Fruit fly (Drosophila melanogaster) whole organism, embryonic: ENCODE measurements around the gene CG9240.

Experiments
- Adf1 ChIP-seq: fragments of 200-800 bp; sonication (Bioruptor generic); IDR thresholded peaks from 2 replicates; pipeline ENCODE4 v1.3.6; 2022; ENCODE audit warnings: missing biosample characterization, missing genetic modification characterization
- BEAF-32 ChIP-seq: fragments of 200-800 bp; sonication (Bioruptor generic); optimal IDR thresholded peaks from 3 replicates; lab custom pipeline; 2017; ENCODE audit warnings: missing biosample characterization, missing genetic modification characterization, mild to moderate bottlenecking, moderate library complexity, missing genetic modification reagents
- CG10147 ChIP-seq: fragments of 200-800 bp; sonication (Bioruptor generic); optimal IDR thresholded peaks from 2 replicates; lab custom pipeline; 2019; ENCODE audit warnings: missing biosample characterization, mild to moderate bottlenecking, missing genetic modification characterization, moderate library complexity
- CG1024 ChIP-seq: fragments of 200-800 bp; sonication (Bioruptor generic); IDR thresholded peaks from 2 replicates; pipeline ENCODE4 v1.3.6; 2022; ENCODE audit warnings: missing biosample characterization, missing genetic modification characterization
- CG10979 ChIP-seq: fragments of 200-800 bp; sonication (Bioruptor generic); optimal IDR thresholded peaks from 2 replicates; lab custom pipeline; 2018; ENCODE audit warnings: missing biosample characterization, mild to moderate bottlenecking, missing genetic modification characterization, moderate library complexity
- CG11247 ChIP-seq: fragments of 200-800 bp; sonication (Bioruptor generic); IDR thresholded peaks from 2 replicates; pipeline ENCODE4 v1.3.6; 2022; ENCODE audit warnings: missing biosample characterization, missing genetic modification characterization
- CG12236 ChIP-seq: fragments of 200-800 bp; sonication (Bioruptor generic); optimal IDR thresholded peaks from 2 replicates; lab custom pipeline; 2016; ENCODE audit warnings: missing biosample characterization, missing genetic modification characterization
- CG12659 ChIP-seq: fragments of 200-800 bp; sonication (Bioruptor generic); optimal IDR thresholded peaks from 3 replicates; lab custom pipeline; 2017; ENCODE audit warnings: mild to moderate bottlenecking, missing biosample characterization, missing genetic modification reagents, missing genetic modification characterization
- CG12769 ChIP-seq: fragments of 200-800 bp; sonication (Bioruptor generic); optimal IDR thresholded peaks from 2 replicates; lab custom pipeline; 2019; ENCODE audit warnings: missing biosample characterization, mild to moderate bottlenecking, missing genetic modification characterization, moderate library complexity
- CG15479 ChIP-seq: fragments of 200-800 bp; sonication (Bioruptor generic); optimal IDR thresholded peaks from 3 replicates; lab custom pipeline; 2019; ENCODE audit warnings: missing biosample characterization, mild to moderate bottlenecking, missing genetic modification characterization, moderate library complexity
- CG17912 ChIP-seq: fragments of 200-800 bp; sonication (Bioruptor generic); optimal IDR thresholded peaks from 2 replicates; lab custom pipeline; 2018; ENCODE audit warnings: missing biosample characterization, mild to moderate bottlenecking, missing genetic modification characterization
- CG18599 ChIP-seq: fragments of 200-800 bp; sonication (Bioruptor generic); optimal IDR thresholded peaks from 3 replicates; lab custom pipeline; 2017; ENCODE audit warnings: missing biosample characterization, missing genetic modification characterization, mild to moderate bottlenecking, moderate library complexity, missing genetic modification reagents
- CG2199 ChIP-seq: fragments of 200-800 bp; sonication (Bioruptor generic); IDR thresholded peaks from 3 replicates; pipeline ENCODE4 v1.3.6; 2022; ENCODE audit warnings: missing biosample characterization, missing genetic modification characterization
- CG33213 ChIP-seq: fragments of 200-800 bp; sonication (Bioruptor generic); optimal IDR thresholded peaks from 3 replicates; lab custom pipeline; 2016; ENCODE audit warnings: missing biosample characterization, missing genetic modification characterization
- CG3838 ChIP-seq: fragments of 200-800 bp; sonication (Bioruptor generic); optimal IDR thresholded peaks from 3 replicates; lab custom pipeline; 2016; ENCODE audit warnings: missing biosample characterization, missing genetic modification characterization
- CG43689 ChIP-seq: fragments of 200-800 bp; sonication (Bioruptor generic); IDR thresholded peaks from 2 replicates; pipeline ENCODE4 v1.3.6; 2022; ENCODE audit warnings: missing biosample characterization, missing genetic modification characterization
- CG4707 ChIP-seq: fragments of 200-800 bp; sonication (Bioruptor generic); optimal IDR thresholded peaks from 2 replicates; lab custom pipeline; 2018; ENCODE audit warnings: missing biosample characterization, mild to moderate bottlenecking, missing genetic modification characterization, moderate library complexity
- CG6689 ChIP-seq: fragments of 200-800 bp; sonication (Bioruptor generic); IDR thresholded peaks from 2 replicates; pipeline ENCODE4 v1.3.6; 2022; ENCODE audit warnings: missing biosample characterization, missing genetic modification characterization
- CHES-1-like ChIP-seq: fragments of 200-800 bp; sonication (Bioruptor generic); optimal IDR thresholded peaks from 2 replicates; lab custom pipeline; 2016; ENCODE audit warnings: missing biosample characterization, missing genetic modification characterization
- Dad ChIP-seq: fragments of 200-800 bp; sonication (Bioruptor generic); optimal IDR thresholded peaks from 3 replicates; lab custom pipeline; 2016; ENCODE audit warnings: missing biosample characterization, missing genetic modification characterization
- Dip3 ChIP-seq: fragments of 200-800 bp; sonication (Bioruptor generic); optimal IDR thresholded peaks from 3 replicates; lab custom pipeline; 2016; ENCODE audit warnings: missing biosample characterization, missing genetic modification characterization
- Ets65A ChIP-seq: fragments of 200-800 bp; sonication (Bioruptor generic); peaks from one replicate; lab custom pipeline; 2016; ENCODE audit warnings: missing biosample characterization, missing genetic modification characterization
- H2.0 ChIP-seq: fragments of 200-800 bp; sonication (Bioruptor generic); IDR thresholded peaks from 2 replicates; pipeline ENCODE4 v1.3.6; 2022; ENCODE audit warnings: missing biosample characterization, missing genetic modification characterization
- HHEX ChIP-seq: fragments of 200-800 bp; sonication (Bioruptor generic); optimal IDR thresholded peaks from 3 replicates; lab custom pipeline; 2017; ENCODE audit warnings: missing biosample characterization, mild to moderate bottlenecking, missing genetic modification characterization, missing genetic modification reagents
- Hand ChIP-seq: fragments of 200-800 bp; sonication (Bioruptor generic); optimal IDR thresholded peaks from 2 replicates; lab custom pipeline; 2017; ENCODE audit warnings: mild to moderate bottlenecking, missing biosample characterization, missing genetic modification reagents, missing genetic modification characterization
- MESR4 ChIP-seq: fragments of 200-800 bp; sonication (Bioruptor generic); optimal IDR thresholded peaks from 2 replicates; lab custom pipeline; 2018; ENCODE audit warnings: missing biosample characterization, mild to moderate bottlenecking, missing genetic modification characterization, moderate library complexity
- NK7.1 ChIP-seq: fragments of 200-800 bp; sonication (Bioruptor generic); optimal IDR thresholded peaks from 3 replicates; lab custom pipeline; 2016; ENCODE audit warnings: missing biosample characterization, missing genetic modification characterization
- Nf-YC ChIP-seq: fragments of 200-800 bp; optimal IDR thresholded peaks from 3 replicates; lab custom pipeline; 2019; ENCODE audit warnings: missing biosample characterization, mild to moderate bottlenecking, missing genetic modification characterization, moderate library complexity
- Opbp ChIP-seq: fragments of 200-800 bp; sonication (Bioruptor generic); IDR thresholded peaks from 3 replicates; pipeline ENCODE4 v1.3.6; 2022; ENCODE audit warnings: missing biosample characterization, missing genetic modification characterization; ENCODE audit not compliant: partially characterized antibody
- Sry-δ ChIP-seq: fragments of 200-800 bp; sonication (Bioruptor generic); optimal IDR thresholded peaks from 2 replicates; lab custom pipeline; 2016; ENCODE audit warnings: missing biosample characterization, missing genetic modification characterization
- chif ChIP-seq, 2 experiments: fragments of 200-800 bp; sonication (Bioruptor generic); optimal IDR thresholded peaks; 3 replicates each; lab custom pipeline; 2016; ENCODE audit warnings: missing biosample characterization in 2 of 2, missing genetic modification characterization in 2 of 2
- corto ChIP-seq: fragments of 200-800 bp; sonication (Bioruptor generic); optimal IDR thresholded peaks from 2 replicates; lab custom pipeline; 2016; ENCODE audit warnings: missing biosample characterization, mild to moderate bottlenecking, missing genetic modification characterization, moderate library complexity
- ftz-f1 ChIP-seq: fragments of 200-800 bp; sonication (Bioruptor generic); optimal IDR thresholded peaks from 2 replicates; lab custom pipeline; 2016; ENCODE audit warnings: missing biosample characterization, missing genetic modification characterization
- her ChIP-seq: fragments of 200-800 bp; sonication (Bioruptor generic); optimal IDR thresholded peaks from 2 replicates; lab custom pipeline; 2016; ENCODE audit warnings: missing biosample characterization, missing genetic modification characterization
- kay ChIP-seq: fragments of 200-800 bp; sonication (Bioruptor generic); optimal IDR thresholded peaks from 2 replicates; lab custom pipeline; 2016; ENCODE audit warnings: missing biosample characterization, missing genetic modification characterization
- knrl ChIP-seq: fragments of 200-800 bp; sonication (Bioruptor generic); IDR thresholded peaks from 3 replicates; pipeline ENCODE4 v1.3.6; 2022; ENCODE audit warnings: missing biosample characterization, missing genetic modification characterization; ENCODE audit not compliant: partially characterized antibody
- lab ChIP-seq: fragments of 200-800 bp; sonication (Bioruptor generic); optimal IDR thresholded peaks from 3 replicates; lab custom pipeline; 2017; ENCODE audit warnings: missing biosample characterization, missing genetic modification characterization, mild to moderate bottlenecking, moderate library complexity, missing genetic modification reagents
- mam ChIP-seq: fragments of 200-800 bp; sonication (Bioruptor generic); optimal IDR thresholded peaks from 3 replicates; lab custom pipeline; 2016; ENCODE audit warnings: missing biosample characterization, missing genetic modification characterization
- nau ChIP-seq: fragments of 200-800 bp; sonication (Bioruptor generic); optimal IDR thresholded peaks from 3 replicates; lab custom pipeline; 2017; ENCODE audit warnings: missing biosample characterization, mild to moderate bottlenecking, missing genetic modification characterization, missing genetic modification reagents
- nerfin-1 ChIP-seq: fragments of 200-800 bp; sonication (Bioruptor generic); optimal IDR thresholded peaks from 3 replicates; lab custom pipeline; 2019; ENCODE audit warnings: missing biosample characterization, mild to moderate bottlenecking, missing genetic modification characterization, moderate library complexity
- pnt ChIP-seq: fragments of 200-800 bp; sonication (Bioruptor generic); optimal IDR thresholded peaks from 3 replicates; lab custom pipeline; 2016; ENCODE audit warnings: missing biosample characterization, missing genetic modification characterization
- prd ChIP-seq, 3 experiments: fragments of >200 bp in 2 of 3; fragments of 200-800 bp in 1 of 3; sonication (Bioruptor generic) in 1 of 3; optimal IDR thresholded peaks in 2 of 3; IDR thresholded peaks in 1 of 3; 2 replicates in 2 of 3; 3 replicates in 1 of 3; pipeline versions ENCODE4 v1.3.6 to Lab custom; 2017 to 2022; ENCODE audit warnings: missing biosample characterization in 1 of 3, missing genetic modification characterization in 1 of 3
- ranshi ChIP-seq: fragments of 200-800 bp; sonication (Bioruptor generic); IDR thresholded peaks from 2 replicates; pipeline ENCODE4 v1.3.6; 2022; ENCODE audit warnings: missing biosample characterization, missing genetic modification characterization
- row ChIP-seq: fragments of 200-800 bp; sonication (Bioruptor generic); IDR thresholded peaks from 3 replicates; pipeline ENCODE4 v1.3.6; 2022; ENCODE audit warnings: missing biosample characterization, missing genetic modification characterization
- sim ChIP-seq: fragments of 200-800 bp; sonication (Bioruptor generic); IDR thresholded peaks from 2 replicates; pipeline ENCODE4 v1.3.6; 2022; ENCODE audit warnings: missing biosample characterization, missing genetic modification characterization
- sr ChIP-seq: fragments of 200-800 bp; sonication (Bioruptor generic); IDR thresholded peaks from 3 replicates; pipeline ENCODE4 v1.3.6; 2022; ENCODE audit warnings: missing biosample characterization, missing genetic modification characterization
- vnd ChIP-seq: fragments of 200-800 bp; sonication (Bioruptor generic); IDR thresholded peaks from 3 replicates; pipeline ENCODE4 v1.3.6; 2022; ENCODE audit warnings: missing biosample characterization, missing genetic modification characterization; ENCODE audit not compliant: partially characterized antibody
- wor ChIP-seq: fragments of 200-800 bp; sonication (Bioruptor generic); IDR thresholded peaks from 2 replicates; pipeline ENCODE4 v1.3.6; 2022; ENCODE audit warnings: missing biosample characterization, missing genetic modification characterization
- yki ChIP-seq: fragments of >200 bp; optimal IDR thresholded peaks from 3 replicates; lab custom pipeline; 2018

Gene CG9240

dm6 chrX:15697581-15698208 is 3.4 kb downstream of the CG9240 start (continued):
- TF ChIP-seq Adf1 (GFP tag; lab: Robert Waterston, UW): peak; percentile 75
- TF ChIP-seq CG12769 (tag; lab: Kevin White, UChicago): peak; percentile 92
- peak; percentile 47 for TF ChIP-seq CG3838 (GFP tag; lab: Kevin White, UChicago)
- TF ChIP-seq sim (GFP tag; lab: Robert Waterston, UW): peak; percentile 82
- peak; percentile 53 for TF ChIP-seq Dad (GFP tag; lab: Kevin White, UChicago)
- TF ChIP-seq CG11247 (GFP tag; lab: Robert Waterston, UW): peak; percentile 91
- peak; percentile 41; the same call in 2 of the 3 replicates for TF ChIP-seq knrl (GFP tag; lab: Robert Waterston, UW)
- TF ChIP-seq Hand: peak; percentile 81
- TF ChIP-seq CG17912: peak; percentile 37
- peak; percentile 63 for TF ChIP-seq pnt (GFP tag; lab: Kevin White, UChicago)
- peak; percentile 61 for TF ChIP-seq mam
- TF ChIP-seq CG12659 (GFP tag; lab: Kevin White, UChicago): peak; percentile 92
- peak; percentile 76 for TF ChIP-seq Nf-YC
- no peak for TF ChIP-seq yki (lab: Kevin White, UChicago)
- TF ChIP-seq NK7.1 (GFP tag; lab: Kevin White, UChicago): peak; percentile 34
- no peak for TF ChIP-seq her (GFP tag; lab: Kevin White, UChicago)
- TF ChIP-seq Sry-δ (GFP tag; lab: Kevin White, UChicago): peak; percentile 10
- TF ChIP-seq MESR4 (GFP tag; lab: Kevin White, UChicago): peak; percentile 30
- peak; percentile 82 for TF ChIP-seq wor (GFP tag; lab: Robert Waterston, UW)
- TF ChIP-seq CHES-1-like (GFP tag; lab: Kevin White, UChicago): no peak
- TF ChIP-seq CG12236 (GFP tag; lab: Kevin White, UChicago): no peak
- no peak for TF ChIP-seq Opbp
- no peak for TF ChIP-seq CG4707 (GFP tag; lab: Kevin White, UChicago)
- TF ChIP-seq CG43689 (GFP tag; lab: Robert Waterston, UW): peak; percentile 74
- peak; percentile 83 for TF ChIP-seq nerfin-1 (tag; lab: Kevin White, UChicago)
- TF ChIP-seq CG18599: peak; percentile 98
- TF ChIP-seq CG1024 (GFP tag; lab: Robert Waterston, UW): peak; percentile 85
- TF ChIP-seq CG10147 (GFP tag; lab: Kevin White, UChicago): peak; percentile 92
- TF ChIP-seq corto (GFP tag; lab: Kevin White, UChicago): peak; percentile 46
- peak; percentile 91 for TF ChIP-seq nau (GFP tag; lab: Kevin White, UChicago)
- peak; percentile 94 for TF ChIP-seq HHEX (GFP tag; lab: Kevin White, UChicago)
- TF ChIP-seq vnd: no peak
- peak; percentile 89 for TF ChIP-seq sr (GFP tag; lab: Robert Waterston, UW)
- TF ChIP-seq ftz-f1 (GFP tag; lab: Kevin White, UChicago): peak; percentile 99
- peak; percentile 95 for TF ChIP-seq Ets65A (GFP tag; lab: Kevin White, UChicago)
- peak; percentile 14 to 21 for TF ChIP-seq chif (GFP tag; optimal IDR thresholded peaks at IDR 0.05; lab: Kevin White, UChicago)
- TF ChIP-seq lab: peak; percentile 98
- TF ChIP-seq Dip3: peak; percentile 72
- peak; percentile 77 for TF ChIP-seq kay
- no peak for TF ChIP-seq prd (optimal IDR thresholded peaks at IDR 0.05; lab: Kevin White, UChicago)
- peak; percentile 97 for TF ChIP-seq prd (GFP tag; IDR thresholded peaks at IDR 0.05; lab: Robert Waterston, UW)
- peak; percentile 97 for TF ChIP-seq row (GFP tag; lab: Robert Waterston, UW)
- TF ChIP-seq H2.0 (GFP tag; lab: Robert Waterston, UW): peak; percentile 93
- peak; percentile 94 for TF ChIP-seq ranshi (GFP tag; lab: Robert Waterston, UW)
- TF ChIP-seq BEAF-32: peak; percentile 67
- peak; percentile 65; the same call in 2 of the 3 replicates for TF ChIP-seq CG2199 (GFP tag; lab: Robert Waterston, UW)
- TF ChIP-seq CG6689 (GFP tag; lab: Robert Waterston, UW): peak; percentile 95
- no peak for TF ChIP-seq CG15479 (GFP tag; lab: Kevin White, UChicago)
- TF ChIP-seq CG33213 (GFP tag; lab: Kevin White, UChicago): peak; percentile 5
- TF ChIP-seq CG10979 (tag; lab: Kevin White, UChicago): peak; percentile 89
